Worm (Caenorhabditis elegans) whole organism, early embryonic: ENCODE measurements around the gene grsp-4.

Experiments used
- B0310.2 ChIP-seq: sonication (generic microtip); optimal IDR thresholded peaks from 2 replicates; lab custom pipeline; 2016; ENCODE audit warnings: mild to moderate bottlenecking, missing genetic modification characterization, missing compliant biosample characterization
- F13C5.2 ChIP-seq: sonication (generic microtip); optimal IDR thresholded peaks from 2 replicates; lab custom pipeline; 2017; ENCODE audit warnings: mild to moderate bottlenecking, missing genetic modification characterization, inconsistent platforms, missing compliant biosample characterization
- aly-1 ChIP-seq: sonication (generic microtip); optimal IDR thresholded peaks from 2 replicates; lab custom pipeline; 2016; ENCODE audit warnings: missing genetic modification characterization, missing compliant biosample characterization
- ama-1 ChIP-seq: fragments of 150-350 bp; optimal IDR thresholded peaks from 2 replicates; lab custom pipeline; 2014
- ceh-13 ChIP-seq: fragments of 200-800 bp; sonication (Bioruptor generic); optimal IDR thresholded peaks from 2 replicates; lab custom pipeline; 2018; ENCODE audit warnings: mild to moderate bottlenecking, missing genetic modification characterization, missing compliant biosample characterization
- flt-1 ChIP-seq: fragments of 200-800 bp; sonication (Bioruptor generic); IDR thresholded peaks from 2 replicates; pipeline ENCODE4 v1.3.6; 2022; ENCODE audit warnings: missing genetic modification characterization, missing compliant biosample characterization
- hmbx-1 ChIP-seq: sonication (generic microtip); optimal IDR thresholded peaks from 2 replicates; lab custom pipeline; 2016; ENCODE audit warnings: mild to moderate bottlenecking, missing genetic modification characterization, missing compliant biosample characterization
- hmg-4 ChIP-seq: fragments of 200-800 bp; sonication (Bioruptor generic); optimal IDR thresholded peaks from 2 replicates; lab custom pipeline; 2018; ENCODE audit warnings: mild to moderate bottlenecking, missing genetic modification characterization, missing compliant biosample characterization
- hnd-1 ChIP-seq: sonication (generic microtip); optimal IDR thresholded peaks from 2 replicates; lab custom pipeline; 2016; ENCODE audit warnings: missing genetic modification characterization, missing compliant biosample characterization
- scrt-1 ChIP-seq: fragments of 200-800 bp; sonication (Bioruptor generic); IDR thresholded peaks from 2 replicates; pipeline ENCODE4 v1.3.6; 2022; ENCODE audit warnings: missing genetic modification characterization, missing compliant biosample characterization
- sea-1 ChIP-seq: fragments of 200-800 bp; sonication (Bioruptor generic); conservative IDR thresholded peaks from 2 replicates; pipeline ENCODE4 v1.3.6; 2022; ENCODE audit warnings: missing genetic modification characterization, missing compliant biosample characterization
- tra-4 ChIP-seq: sonication (generic microtip); optimal IDR thresholded peaks from 2 replicates; lab custom pipeline; 2017; ENCODE audit warnings: missing genetic modification characterization, missing compliant biosample characterization

DNA sequence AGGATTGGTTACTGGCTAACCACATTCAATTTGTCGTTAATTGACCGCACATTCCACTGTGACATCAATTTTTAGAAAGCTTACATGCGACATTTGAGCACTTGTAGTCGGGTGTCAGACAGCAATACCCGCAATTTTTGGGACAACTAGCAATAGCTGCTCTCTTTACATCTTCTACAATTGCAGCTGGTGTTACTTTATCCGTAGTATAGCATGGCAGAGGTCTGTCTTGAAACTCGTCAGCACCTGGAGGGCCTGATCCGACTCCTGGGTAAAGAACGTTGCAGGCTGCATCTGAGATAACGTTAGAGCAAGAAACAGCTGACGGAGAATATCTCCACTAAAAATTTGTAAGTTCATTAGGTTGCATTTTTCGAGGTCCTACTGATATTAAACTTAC is 14.6 kb downstream of the grsp-4 start:
- TF ChIP-seq flt-1 = no peak
- no peak for TF ChIP-seq hnd-1
- no peak for TF ChIP-seq hmg-4 (GFP tag; lab: Kevin White, UChicago)
- no peak for TF ChIP-seq F13C5.2 (tag; lab: Kevin White, UChicago)
- no peak for TF ChIP-seq hmbx-1
- TF ChIP-seq aly-1 (tag; lab: Kevin White, UChicago) = no peak
- no peak for TF ChIP-seq B0310.2
- TF ChIP-seq ceh-13 (GFP tag; lab: Kevin White, UChicago) = no peak
- no peak for TF ChIP-seq ama-1
- TF ChIP-seq tra-4 = no peak
- TF ChIP-seq scrt-1 (GFP tag; lab: Robert Waterston, UW) = no peak
- no peak for TF ChIP-seq sea-1 (GFP tag; lab: Robert Waterston, UW)
